Fruit fly (Drosophila melanogaster) whole organism, embryonic: Measurements from ENCODE around the gene rau.

Experiments
- Bgb ChIP-seq: fragments of 200-800 bp; sonication (Bioruptor generic); IDR thresholded peaks from 2 replicates; pipeline ENCODE4 v1.3.6; 2022; ENCODE audit warnings: missing biosample characterization, missing genetic modification characterization; ENCODE audit not compliant: partially characterized antibody
- CG13775 ChIP-seq: fragments of 200-800 bp; sonication (Bioruptor generic); optimal IDR thresholded peaks from 3 replicates; lab custom pipeline; 2017; ENCODE audit warnings: missing biosample characterization, mild to moderate bottlenecking, missing genetic modification characterization
- CG32532 ChIP-seq: fragments of 200-800 bp; sonication (Bioruptor generic); IDR thresholded peaks from 2 replicates; pipeline ENCODE4 v1.3.6; 2022; ENCODE audit warnings: missing biosample characterization, missing genetic modification characterization
- CG6791 ChIP-seq: fragments of 200-800 bp; sonication (Bioruptor generic); IDR thresholded peaks from 3 replicates; pipeline ENCODE4 v1.3.6; 2022; ENCODE audit warnings: missing biosample characterization, missing genetic modification characterization; ENCODE audit not compliant: partially characterized antibody
- Chrac-16 ChIP-seq: fragments of 200-800 bp; sonication (Bioruptor generic); optimal IDR thresholded peaks from 3 replicates; lab custom pipeline; 2016; ENCODE audit warnings: missing biosample characterization, missing genetic modification characterization
- Dfd ChIP-seq, 2 experiments: fragments of >200 bp; optimal IDR thresholded peaks; 2 replicates each; lab custom pipeline; 2017; ENCODE audit warnings: missing biosample characterization in 2 of 2, missing genetic modification characterization in 2 of 2
- Oaz ChIP-seq: fragments of 200-800 bp; sonication (Bioruptor generic); IDR thresholded peaks from 2 replicates; pipeline ENCODE4 v1.3.6; 2022; ENCODE audit warnings: missing biosample characterization, missing genetic modification characterization
- crp ChIP-seq, 2 experiments: fragments of 200-800 bp; sonication (Bioruptor generic); optimal IDR thresholded peaks; 2 replicates in 1 of 2; 3 replicates in 1 of 2; lab custom pipeline; 2017; ENCODE audit warnings: missing biosample characterization in 2 of 2, missing genetic modification characterization in 2 of 2, mild to moderate bottlenecking in 1 of 2, moderate library complexity in 1 of 2
- da ChIP-seq: fragments of 200-800 bp; sonication (Bioruptor generic); optimal IDR thresholded peaks from 2 replicates; lab custom pipeline; 2016; ENCODE audit warnings: missing biosample characterization, missing genetic modification characterization
- h ChIP-seq: fragments of >200 bp; optimal IDR thresholded peaks from 2 replicates; lab custom pipeline; 2017
- repo ChIP-seq: fragments of 200-800 bp; sonication (Bioruptor generic); optimal IDR thresholded peaks from 2 replicates; lab custom pipeline; 2016; ENCODE audit warnings: missing biosample characterization, missing genetic modification characterization
- row ChIP-seq: fragments of 200-800 bp; sonication (Bioruptor generic); IDR thresholded peaks from 3 replicates; pipeline ENCODE4 v1.3.6; 2022; ENCODE audit warnings: missing biosample characterization, missing genetic modification characterization

dm6 chr2L:5902898-5903297 is 23.6 kb upstream of the rau start:
- TF ChIP-seq CG32532 (GFP tag; lab: Robert Waterston, UW) = no peak
- no peak for TF ChIP-seq Oaz (GFP tag; lab: Robert Waterston, UW)
- TF ChIP-seq Bgb (GFP tag; lab: Robert Waterston, UW) = no peak
- TF ChIP-seq da (GFP tag; lab: Kevin White, UChicago) = no peak
- TF ChIP-seq h (lab: Kevin White, UChicago) = no peak
- no peak for TF ChIP-seq CG13775 (GFP tag; lab: Kevin White, UChicago)
- no peak for TF ChIP-seq Dfd (GFP tag; optimal IDR thresholded peaks at IDR 0.05; lab: Kevin White, UChicago)
- TF ChIP-seq CG6791 (GFP tag; lab: Robert Waterston, UW) = no peak
- no peak for TF ChIP-seq repo (GFP tag; lab: Kevin White, UChicago)
- no peak for TF ChIP-seq crp (GFP tag; optimal IDR thresholded peaks at IDR 0.05; lab: Kevin White, UChicago)
- no peak for TF ChIP-seq row (GFP tag; lab: Robert Waterston, UW)
- no peak for TF ChIP-seq Chrac-16 (GFP tag; lab: Kevin White, UChicago)
